Worm (Caenorhabditis elegans): ENCODE data around the gene cysl-3.
A peak's percentile ranks its signal among the peaks of the same experiment; 100 is the strongest.

The cysl-3 gene

DNA sequence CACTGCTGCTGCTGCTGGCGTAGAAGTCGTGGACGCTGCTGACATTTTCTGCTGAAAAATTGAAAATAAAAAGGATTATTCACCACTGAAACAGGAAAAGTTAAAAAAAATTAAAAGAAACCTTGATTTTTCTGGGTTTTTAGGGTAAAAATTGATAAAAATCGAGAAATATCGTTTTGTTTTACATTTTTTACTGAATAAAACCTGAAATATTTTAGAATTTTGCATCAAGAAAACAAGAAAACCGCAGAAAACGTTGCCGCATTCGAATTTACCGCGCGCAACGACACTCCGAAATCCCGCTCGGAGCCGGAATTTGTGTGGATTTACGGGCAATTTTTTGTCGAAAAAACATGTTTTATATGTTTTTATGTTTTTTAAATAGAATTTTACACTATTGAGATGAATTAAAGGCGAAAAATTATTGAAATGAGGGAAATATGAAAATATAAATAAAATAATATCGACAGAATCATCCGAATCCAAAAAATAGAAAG, 16.5 kb downstream of the cysl-3 start, which contains the start of gene chk-1:
TSS of gene chk-1 (minus strand) at position 51 of the 497 bp plus-strand sequence.
- TF ChIP-seq nfya-1 (tag; optimal IDR thresholded peaks at IDR 0.05) (peak; percentile 34), C08G9.2 (tag; optimal IDR thresholded peaks at IDR 0.05) (no peak), unc-3 (GFP tag; conservative IDR thresholded peaks at IDR 0.05) (no peak), unc-3 (tag; optimal IDR thresholded peaks at IDR 0.05) (no peak)

- no peak for TF ChIP-seq fkh-6 (tag; optimal IDR thresholded peaks at IDR 0.05)
- TF ChIP-seq zip-5 (tag; optimal IDR thresholded peaks at IDR 0.05) = no peak
- TF ChIP-seq hlh-30 (tag; optimal IDR thresholded peaks at IDR 0.05; ENCODE audit: insufficient read depth) = peak; percentile 12
- peak; percentile 47 for TF ChIP-seq nfya-1 (tag; optimal IDR thresholded peaks at IDR 0.05)
- no peak for TF ChIP-seq ceh-6 (GFP tag; optimal IDR thresholded peaks at IDR 0.05)
- peak; percentile 34 for TF ChIP-seq unc-55 (GFP tag; optimal IDR thresholded peaks at IDR 0.05)
- no peak for TF ChIP-seq ceh-18 (tag; optimal IDR thresholded peaks at IDR 0.05)
- peak; percentile 5 for TF ChIP-seq dve-1 (tag; optimal IDR thresholded peaks at IDR 0.05)
Measured at ce11 chrV:3756887-3757286, 19.0 kb downstream of the cysl-3 start, which contains the start of gene gid-7. gid-7 (minus strand) TSS chrV:3757074.

ce11 chrV:3750328-3750727, 25.6 kb downstream of the cysl-3 start:
- no peak for TF ChIP-seq sdc-2 (tag; optimal IDR thresholded peaks at IDR 0.05)
- no peak for TF ChIP-seq ahr-1 (tag; optimal IDR thresholded peaks at IDR 0.05)
- TF ChIP-seq madf-2 (tag; optimal IDR thresholded peaks at IDR 0.05) = no peak
- no peak for TF ChIP-seq unc-55 (GFP tag; optimal IDR thresholded peaks at IDR 0.05)
- no peak for TF ChIP-seq gmeb-2 (tag; optimal IDR thresholded peaks at IDR 0.05)
- TF ChIP-seq pha-2 (tag; optimal IDR thresholded peaks at IDR 0.05) = no peak

- TF ChIP-seq eyg-1 (tag; optimal IDR thresholded peaks at IDR 0.05) (no peak), C38D4.7 (GFP tag; optimal IDR thresholded peaks at IDR 0.05) (no peak), hlh-30 (tag; optimal IDR thresholded peaks at IDR 0.05; ENCODE audit: insufficient read depth) (no peak), ceh-31 (tag; optimal IDR thresholded peaks at IDR 0.05) (peak; percentile 2), pha-2 (tag; optimal IDR thresholded peaks at IDR 0.05) (no peak), fkh-10 (GFP tag; optimal IDR thresholded peaks at IDR 0.05) (no peak), unc-42 (tag; optimal IDR thresholded peaks at IDR 0.05) (peak; percentile 4), nfya-1 (tag; optimal IDR thresholded peaks at IDR 0.05) (peak; percentile 18), tbx-7 (tag; optimal IDR thresholded peaks at IDR 0.05) (no peak)
Measured at ce11 chrV:3743172-3743626, 32.7 kb downstream of the cysl-3 start, which contains the start of gene mtm-9. mtm-9 (plus strand) TSS chrV:3743576.

DNA sequence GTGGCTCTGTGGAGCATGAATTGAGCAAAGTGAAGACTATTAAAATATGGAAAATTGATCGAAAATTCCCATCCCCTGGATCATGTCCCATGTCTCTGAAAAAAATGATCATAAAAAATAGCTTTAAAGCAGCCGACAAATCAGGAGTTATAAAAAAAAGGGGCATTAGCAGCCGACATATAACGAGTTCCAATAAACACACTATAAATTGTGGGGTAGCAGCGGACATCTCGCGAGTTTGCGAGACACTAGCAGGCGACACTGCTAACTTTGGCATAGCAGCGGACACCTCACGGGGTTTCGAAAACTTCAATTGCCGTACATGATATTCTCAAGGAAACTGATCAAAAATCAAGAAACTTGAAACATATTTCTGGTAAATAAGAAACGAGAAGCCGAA, 36.6 kb downstream of the cysl-3 start, which contains the start of gene hpo-36:
TSS of gene hpo-36 (minus strand) at position 101 of the 400 bp plus-strand sequence.
- TF ChIP-seq K09A11.1 (tag; optimal IDR thresholded peaks at IDR 0.05; ENCODE audit: insufficient read depth) (no peak), C08G9.2 (tag; optimal IDR thresholded peaks at IDR 0.05) (no peak), lin-11 (tag; optimal IDR thresholded peaks at IDR 0.05) (no peak), zip-5 (tag; optimal IDR thresholded peaks at IDR 0.05) (no peak), ceh-6 (GFP tag; optimal IDR thresholded peaks at IDR 0.05) (no peak), madf-2 (tag; optimal IDR thresholded peaks at IDR 0.05) (no peak), K02D7.2 (tag; optimal IDR thresholded peaks at IDR 0.05) (no peak), ahr-1 (tag; optimal IDR thresholded peaks at IDR 0.05) (no peak), ceh-31 (tag; optimal IDR thresholded peaks at IDR 0.05) (no peak), tbx-7 (tag; optimal IDR thresholded peaks at IDR 0.05) (no peak), nhr-11 (tag; optimal IDR thresholded peaks at IDR 0.05) (no peak), elt-2 (tag; optimal IDR thresholded peaks at IDR 0.05) (no peak), nhr-232 (tag; optimal IDR thresholded peaks at IDR 0.05) (no peak), hlh-8 (tag; optimal IDR thresholded peaks at IDR 0.05) (no peak), lim-6 (tag; optimal IDR thresholded peaks at IDR 0.05) (no peak), pha-2 (tag; optimal IDR thresholded peaks at IDR 0.05) (no peak), nfya-1 (tag; optimal IDR thresholded peaks at IDR 0.05) (no peak), unc-55 (GFP tag; optimal IDR thresholded peaks at IDR 0.05) (no peak)

DNA sequence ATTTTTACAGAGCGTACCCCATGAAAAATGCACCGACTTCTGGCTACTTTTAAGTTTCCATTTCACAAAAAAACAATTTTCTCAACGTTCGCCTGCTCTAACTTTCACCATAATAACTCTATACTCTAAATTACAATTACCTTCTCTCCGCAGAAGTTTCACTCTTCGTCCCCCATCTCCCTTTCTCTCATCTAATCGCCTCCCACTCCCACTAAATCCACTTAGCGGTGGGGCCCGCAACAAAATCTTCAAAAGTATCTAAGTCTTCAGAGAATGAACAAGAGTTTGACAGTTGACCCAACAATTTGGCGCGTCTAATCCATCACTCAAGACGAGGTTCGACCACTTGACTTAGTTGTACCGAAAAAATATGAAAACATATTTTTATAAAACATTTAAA, 37.5 kb downstream of the cysl-3 start:
- TF ChIP-seq unc-42 (tag; optimal IDR thresholded peaks at IDR 0.05) (peak; percentile 9), nhr-11 (tag; optimal IDR thresholded peaks at IDR 0.05) (no peak), odd-2 (tag; optimal IDR thresholded peaks at IDR 0.05) (no peak)

All from whole organism, late embryonic.